Fruit fly (Drosophila melanogaster) Kc167 (cell line): ENCODE results near the gene eIF2Bepsilon.

ENCODE experiments used
- Myc ChIP-seq: fragments of >200 bp; optimal IDR thresholded peaks from 2 replicates; lab custom pipeline; 2017; ENCODE audit warnings: missing external identifiers
- Sin3A ChIP-seq: fragments of >200 bp; optimal IDR thresholded peaks from 2 replicates; lab custom pipeline; 2018; ENCODE audit warnings: missing external identifiers
- h ChIP-seq: fragments of >200 bp; optimal IDR thresholded peaks from 3 replicates; lab custom pipeline; 2018; ENCODE audit warnings: missing external identifiers
- insv ChIP-seq: fragments of >200 bp; optimal IDR thresholded peaks from 3 replicates; lab custom pipeline; 2018; ENCODE audit warnings: missing external identifiers
- psq ChIP-seq: fragments of >200 bp; optimal IDR thresholded peaks from 2 replicates; lab custom pipeline; 2017; ENCODE audit warnings: missing external identifiers
- ttk ChIP-seq: sonication (Bioruptor generic); optimal IDR thresholded peaks from 2 replicates; lab custom pipeline; 2017; ENCODE audit warnings: missing external identifiers

dm6 chrX:1968152-1968551 is 45.5 kb upstream of the eIF2Bepsilon start:
- TF ChIP-seq Sin3A (lab: Kevin White, UChicago) (no peak), psq (lab: Kevin White, UChicago) (no peak), insv (lab: Kevin White, UChicago) (no peak), h (lab: Kevin White, UChicago) (no peak), ttk (lab: Kevin White, UChicago) (no peak), Myc (lab: Kevin White, UChicago) (no peak)
